Worm (Caenorhabditis elegans) whole organism, young adult: ENCODE results near the gene C27F2.4.
A peak's percentile ranks its signal among the peaks of the same experiment; 100 is the strongest.
"Not testable (repeated sequence)": the region's sequence is repeated elsewhere in the genome, so short reads cannot be mapped to it uniquely, and the experiment has no call there.

Experiments used
- B0035.1 ChIP-seq: sonication (generic microtip); optimal IDR thresholded peaks from 2 replicates; lab custom pipeline; 2016; ENCODE audit warnings: missing genetic modification characterization, mild to moderate bottlenecking, missing compliant biosample characterization, missing genotype, missing genetic modification reagents
- B0336.3 ChIP-seq: fragments of 200-800 bp; sonication (Bioruptor generic); IDR thresholded peaks from 2 replicates; pipeline ENCODE4 v1.3.6; 2022; ENCODE audit warnings: missing genetic modification characterization, missing compliant biosample characterization
- C17E4.6 ChIP-seq: fragments of 200-800 bp; sonication (Bioruptor generic); IDR thresholded peaks from 2 replicates; pipeline ENCODE4 v1.3.6; 2022; ENCODE audit warnings: missing genetic modification reagents, missing genetic modification characterization, missing compliant biosample characterization
- D2030.7 ChIP-seq: fragments of 200-800 bp; sonication (Bioruptor generic); IDR thresholded peaks from 2 replicates; pipeline ENCODE4 v1.3.6; 2022; ENCODE audit warnings: missing genetic modification reagents, missing genetic modification characterization, missing compliant biosample characterization
- F33H1.4 ChIP-seq: fragments of 200-800 bp; sonication (Bioruptor generic); IDR thresholded peaks from 2 replicates; pipeline ENCODE4 v1.3.6; 2022; ENCODE audit warnings: missing genetic modification reagents, missing genetic modification characterization, missing compliant biosample characterization
- K11D2.4 ChIP-seq: fragments of 200-800 bp; sonication (Bioruptor generic); IDR thresholded peaks from 2 replicates; pipeline ENCODE4 v1.3.6; 2022; ENCODE audit warnings: missing genetic modification reagents, missing genetic modification characterization, missing compliant biosample characterization
- Y67H2A.10 ChIP-seq: fragments of 200-800 bp; sonication (Bioruptor generic); conservative IDR thresholded peaks from 2 replicates; pipeline ENCODE4 v1.3.6; 2022; ENCODE audit warnings: missing genetic modification reagents, missing genetic modification characterization, missing compliant biosample characterization
- Y95B8A.8 ChIP-seq: fragments of 200-800 bp; sonication (Bioruptor generic); IDR thresholded peaks from 2 replicates; pipeline ENCODE4 v1.3.6; 2022; ENCODE audit warnings: missing genetic modification reagents, missing genetic modification characterization, missing compliant biosample characterization
- akir-1 ChIP-seq: fragments of 200-800 bp; sonication (Bioruptor generic); optimal IDR thresholded peaks from 2 replicates; lab custom pipeline; 2018; ENCODE audit warnings: mild to moderate bottlenecking, missing genetic modification characterization, moderate library complexity, missing compliant biosample characterization
- aptf-2 ChIP-seq: fragments of 200-800 bp; sonication (Bioruptor generic); conservative IDR thresholded peaks from 2 replicates; pipeline ENCODE4 v1.3.6; 2022; ENCODE audit warnings: missing genetic modification reagents, missing genetic modification characterization, missing compliant biosample characterization
- atf-7 ChIP-seq: sonication (generic microtip); optimal IDR thresholded peaks from 2 replicates; lab custom pipeline; 2017; ENCODE audit warnings: mild to moderate bottlenecking, missing genetic modification characterization, missing compliant biosample characterization
- attf-3 ChIP-seq: fragments of 200-800 bp; sonication (Bioruptor generic); conservative IDR thresholded peaks from 2 replicates; pipeline ENCODE4 v1.3.6; 2022; ENCODE audit warnings: missing genetic modification reagents, missing genetic modification characterization, missing compliant biosample characterization
- attf-5 ChIP-seq: fragments of 200-800 bp; sonication (Bioruptor generic); optimal IDR thresholded peaks from 2 replicates; lab custom pipeline; 2018; ENCODE audit warnings: mild to moderate bottlenecking, missing genetic modification characterization, missing compliant biosample characterization
- ccch-3 ChIP-seq: fragments of 200-800 bp; sonication (Bioruptor generic); optimal IDR thresholded peaks from 2 replicates; lab custom pipeline; 2018; ENCODE audit warnings: mild to moderate bottlenecking, missing genetic modification characterization, missing compliant biosample characterization
- cebp-2 ChIP-seq: fragments of 200-800 bp; sonication (Bioruptor generic); IDR thresholded peaks from 2 replicates; pipeline ENCODE4 v1.3.6; 2022; ENCODE audit warnings: missing genetic modification characterization, missing compliant biosample characterization
- ceh-100 ChIP-seq: fragments of 200-800 bp; sonication (Bioruptor generic); IDR thresholded peaks from 2 replicates; pipeline ENCODE4 v1.3.6; 2022; ENCODE audit warnings: missing genetic modification reagents, missing genetic modification characterization, missing compliant biosample characterization
- ceh-91 ChIP-seq: fragments of 200-800 bp; sonication (Bioruptor generic); IDR thresholded peaks from 2 replicates; pipeline ENCODE4 v1.3.6; 2022; ENCODE audit warnings: missing genetic modification reagents, missing genetic modification characterization, missing compliant biosample characterization
- dpff-1 ChIP-seq: sonication (generic microtip); optimal IDR thresholded peaks from 2 replicates; lab custom pipeline; 2017; ENCODE audit warnings: mild to moderate bottlenecking, missing genetic modification characterization, missing compliant biosample characterization
- egl-18 ChIP-seq: fragments of 200-800 bp; sonication (Bioruptor generic); IDR thresholded peaks from 2 replicates; pipeline ENCODE4 v1.3.6; 2022; ENCODE audit warnings: missing genetic modification reagents, missing genetic modification characterization, missing compliant biosample characterization
- egrh-3 ChIP-seq: fragments of 200-800 bp; sonication (Bioruptor generic); IDR thresholded peaks from 2 replicates; pipeline ENCODE4 v1.3.6; 2022; ENCODE audit warnings: missing genetic modification reagents, missing genetic modification characterization, missing compliant biosample characterization
- gei-17 ChIP-seq: fragments of 200-800 bp; sonication (Bioruptor generic); optimal IDR thresholded peaks from 2 replicates; lab custom pipeline; 2018; ENCODE audit warnings: mild to moderate bottlenecking, missing genetic modification characterization, missing compliant biosample characterization
- hlh-26 ChIP-seq: fragments of 200-800 bp; sonication (Bioruptor generic); conservative IDR thresholded peaks from 2 replicates; pipeline ENCODE4 v1.3.6; 2022; ENCODE audit warnings: missing genetic modification reagents, missing genetic modification characterization, missing compliant biosample characterization
- hmg-1.2 ChIP-seq: fragments of 200-800 bp; sonication (Bioruptor generic); IDR thresholded peaks from 2 replicates; pipeline ENCODE4 v1.3.6; 2022; ENCODE audit warnings: missing genetic modification reagents, missing genetic modification characterization, missing compliant biosample characterization
- hmg-20 ChIP-seq: fragments of 200-800 bp; sonication (Bioruptor generic); IDR thresholded peaks from 2 replicates; pipeline ENCODE4 v1.3.6; 2022; ENCODE audit warnings: missing genetic modification reagents, missing genetic modification characterization, missing compliant biosample characterization
- lin-26 ChIP-seq: fragments of 200-800 bp; sonication (Bioruptor generic); IDR thresholded peaks from 2 replicates; pipeline ENCODE4 v1.3.6; 2022; ENCODE audit warnings: missing genetic modification reagents, missing genetic modification characterization, missing compliant biosample characterization
- lin-40 ChIP-seq: sonication (generic microtip); optimal IDR thresholded peaks from 2 replicates; lab custom pipeline; 2016; ENCODE audit warnings: missing genetic modification characterization, mild to moderate bottlenecking, missing compliant biosample characterization, missing genotype, missing genetic modification reagents
- lin-54 ChIP-seq: fragments of 200-800 bp; sonication (Bioruptor generic); optimal IDR thresholded peaks from 2 replicates; lab custom pipeline; 2018; ENCODE audit warnings: mild to moderate bottlenecking, missing genetic modification characterization, missing compliant biosample characterization
- lir-1 ChIP-seq: fragments of 200-800 bp; sonication (Bioruptor generic); conservative IDR thresholded peaks from 2 replicates; pipeline ENCODE4 v1.3.6; 2022; ENCODE audit warnings: missing genetic modification reagents, missing genetic modification characterization, missing compliant biosample characterization
- lsl-1 ChIP-seq: fragments of 200-800 bp; sonication (Bioruptor generic); optimal IDR thresholded peaks from 2 replicates; lab custom pipeline; 2018; ENCODE audit warnings: mild to moderate bottlenecking, missing genetic modification characterization, moderate library complexity, missing compliant biosample characterization
- madf-8 ChIP-seq: fragments of 200-800 bp; sonication (Bioruptor generic); conservative IDR thresholded peaks from 2 replicates; pipeline ENCODE4 v1.3.6; 2022; ENCODE audit warnings: missing genetic modification reagents, missing genetic modification characterization, missing compliant biosample characterization
- mcd-1 ChIP-seq: fragments of 200-800 bp; sonication (Bioruptor generic); IDR thresholded peaks from 2 replicates; pipeline ENCODE4 v1.3.6; 2022; ENCODE audit warnings: missing genetic modification reagents, missing genetic modification characterization, missing compliant biosample characterization
- mxl-1 ChIP-seq: sonication (generic microtip); optimal IDR thresholded peaks from 2 replicates; lab custom pipeline; 2016; ENCODE audit warnings: missing genetic modification characterization, missing compliant biosample characterization
- nfya-1 ChIP-seq: sonication (generic microtip); optimal IDR thresholded peaks from 2 replicates; lab custom pipeline; 2017; ENCODE audit warnings: antibody characterized with exemption, missing compliant biosample characterization, missing genetic modification characterization, borderline replicate concordance; ENCODE audit not compliant: insufficient read depth
- nfyb-1 ChIP-seq: fragments of 200-800 bp; sonication (Bioruptor generic); IDR thresholded peaks from 2 replicates; pipeline ENCODE4 v1.3.6; 2022; ENCODE audit warnings: missing genetic modification reagents, missing genetic modification characterization, missing compliant biosample characterization
- nhr-120 ChIP-seq: fragments of 200-800 bp; sonication (Bioruptor generic); IDR thresholded peaks from 2 replicates; pipeline ENCODE4 v1.3.6; 2022; ENCODE audit warnings: missing genetic modification characterization, missing compliant biosample characterization
- nhr-27 ChIP-seq: fragments of 200-800 bp; sonication (Bioruptor generic); optimal IDR thresholded peaks from 2 replicates; lab custom pipeline; 2018; ENCODE audit warnings: mild to moderate bottlenecking, missing genetic modification characterization, moderate library complexity, missing compliant biosample characterization
- rcor-1 ChIP-seq: fragments of 200-800 bp; sonication (Bioruptor generic); IDR thresholded peaks from 2 replicates; pipeline ENCODE4 v1.3.6; 2022; ENCODE audit warnings: missing genetic modification reagents, missing genetic modification characterization, missing compliant biosample characterization
- rpc-1 ChIP-seq, 2 experiments: fragments of 150-350 bp in 1 of 2; sonication (generic microtip) in 1 of 2; optimal IDR thresholded peaks; 2 replicates each; lab custom pipeline; 2014 to 2018; ENCODE audit warnings: missing biosample characterization in 1 of 2, missing genetic modification characterization in 1 of 2, missing genetic modification reagents in 1 of 2, missing genotype in 1 of 2
- tbx-9 ChIP-seq: sonication (generic microtip); optimal IDR thresholded peaks from 2 replicates; lab custom pipeline; 2016; ENCODE audit warnings: borderline replicate concordance, missing genetic modification characterization, inconsistent platforms, missing compliant biosample characterization
- zfh-2 ChIP-seq: fragments of 200-800 bp; sonication (Bioruptor generic); conservative IDR thresholded peaks from 2 replicates; pipeline ENCODE4 v1.3.6; 2022; ENCODE audit warnings: missing genetic modification reagents, missing genetic modification characterization, missing compliant biosample characterization
- zim-3 ChIP-seq: sonication (generic microtip); optimal IDR thresholded peaks from 2 replicates; lab custom pipeline; 2017; ENCODE audit warnings: mild to moderate bottlenecking, missing genetic modification characterization, moderate library complexity, missing compliant biosample characterization
- ztf-18 ChIP-seq: sonication (generic microtip); optimal IDR thresholded peaks from 2 replicates; lab custom pipeline; 2016; ENCODE audit warnings: missing genotype, mild to moderate bottlenecking, missing genetic modification characterization, missing compliant biosample characterization
- ztf-26 ChIP-seq: sonication (generic microtip); optimal IDR thresholded peaks from 2 replicates; lab custom pipeline; 2017; ENCODE audit warnings: missing genetic modification characterization, missing compliant biosample characterization
- ztf-28 ChIP-seq: fragments of 200-800 bp; sonication (Bioruptor generic); IDR thresholded peaks from 2 replicates; pipeline ENCODE4 v1.3.6; 2022; ENCODE audit warnings: missing genetic modification reagents, missing genetic modification characterization, missing compliant biosample characterization

Gene C27F2.4

ce11 chrIII:4930154-4930679, 29.9 kb downstream of the C27F2.4 start, which contains the start of gene set-2 (continued):
- TF ChIP-seq akir-1 (GFP tag; lab: Kevin White, UChicago) = no peak
- no peak for TF ChIP-seq ccch-3
- TF ChIP-seq ztf-28 = peak; percentile 81; the same call in 1 of the 2 replicates
- TF ChIP-seq Y67H2A.10 (GFP tag; lab: Robert Waterston, UW) = peak; percentile 45; the same call in 1 of the 2 replicates
- TF ChIP-seq D2030.7 (GFP tag; lab: Robert Waterston, UW) = peak; percentile 80
- TF ChIP-seq zim-3 = no peak
- TF ChIP-seq rcor-1 (GFP tag; lab: Robert Waterston, UW) = peak; percentile 81
- TF ChIP-seq lsl-1 = peak; percentile 75

ce11 chrIII:4924134-4924533, 36.0 kb downstream of the C27F2.4 start:
- TF ChIP-seq ztf-28 (no peak), tbx-9 (tag; lab: Kevin White, UChicago) (no peak), mxl-1 (tag; lab: Kevin White, UChicago) (no peak), atf-7 (no peak), hlh-26 (no peak), aptf-2 (GFP tag; lab: Robert Waterston, UW) (no peak), lin-40 (tag; lab: Kevin White, UChicago) (no peak), lir-1 (GFP tag; lab: Robert Waterston, UW) (no peak), B0336.3 (no peak), nfya-1 (tag; lab: Kevin White, UChicago) (no peak), nhr-27 (no peak), dpff-1 (tag; lab: Kevin White, UChicago) (no peak), K11D2.4 (GFP tag; lab: Robert Waterston, UW) (no peak), hmg-20 (GFP tag; lab: Robert Waterston, UW) (no peak), egl-18 (GFP tag; lab: Robert Waterston, UW) (no peak), madf-8 (GFP tag; lab: Robert Waterston, UW) (no peak), gei-17 (no peak), B0035.1 (tag; lab: Kevin White, UChicago) (no peak)
- TF ChIP-seq, all 124 proteins: peak for 0

ce11 chrIII:4922020-4922419, 38.1 kb downstream of the C27F2.4 start, which contains the start of gene mmab-1:
TSS of gene mmab-1 (minus strand) at chrIII:4922114.
- TF ChIP-seq rpc-1 (optimal IDR thresholded peaks at IDR 0.05; lab: Kevin White, UChicago) (peak; percentile 15), nhr-120 (GFP tag; lab: Robert Waterston, UW) (0 out of 2 replicates have a peak, but pooled peaks have one; percentile 76), attf-3 (GFP tag; lab: Robert Waterston, UW) (peak; percentile 18; the same call in 1 of the 2 replicates), ceh-91 (0 out of 2 replicates have a peak, but pooled peaks have one; percentile 11), zfh-2 (GFP tag; lab: Robert Waterston, UW) (0 out of 2 replicates have a peak, but pooled peaks have one; percentile 34), Y95B8A.8 (GFP tag; lab: Robert Waterston, UW) (0 out of 2 replicates have a peak, but pooled peaks have one; percentile 12), ztf-18 (tag; lab: Kevin White, UChicago) (peak; percentile 6), lin-40 (tag; lab: Kevin White, UChicago) (peak; percentile 27), hmg-1.2 (GFP tag; lab: Robert Waterston, UW) (peak; percentile 13; the same call in 1 of the 2 replicates), mcd-1 (GFP tag; lab: Robert Waterston, UW) (peak; percentile 89), K11D2.4 (GFP tag; lab: Robert Waterston, UW) (peak; percentile 73), F33H1.4 (GFP tag; lab: Robert Waterston, UW) (peak; percentile 44), lin-26 (GFP tag; lab: Robert Waterston, UW) (peak; percentile 18; the same call in 1 of the 2 replicates), egrh-3 (GFP tag; lab: Robert Waterston, UW) (peak; percentile 34), nfyb-1 (peak; percentile 55), ztf-26 (tag; lab: Kevin White, UChicago) (peak; percentile 8), attf-5 (peak; percentile 34), Y67H2A.10 (GFP tag; lab: Robert Waterston, UW) (peak; percentile 42; the same call in 1 of the 2 replicates), lin-54 (peak; percentile 11), C17E4.6 (GFP tag; lab: Robert Waterston, UW) (peak; percentile 21; the same call in 1 of the 2 replicates), cebp-2 (0 out of 2 replicates have a peak, but pooled peaks have one; percentile 10), ceh-100 (GFP tag; lab: Robert Waterston, UW) (peak; percentile 90)
- TF ChIP-seq rpc-1 (tag; optimal IDR thresholded peaks at IDR 0.05; lab: Kevin White, UChicago) = not testable (repeated sequence)
